Fruit fly (Drosophila melanogaster) whole organism, embryonic: ENCODE data around the gene RhoGAP18B.
A peak's percentile ranks its signal among the peaks of the same experiment; 100 is the strongest.

Experiments used
- Abd-B ChIP-seq: fragments of 200-800 bp; sonication (Bioruptor generic); optimal IDR thresholded peaks from 2 replicates; lab custom pipeline; 2018; ENCODE audit warnings: missing biosample characterization, mild to moderate bottlenecking, missing genetic modification characterization, moderate library complexity
- Aef1 ChIP-seq: fragments of 200-800 bp; sonication (Bioruptor generic); IDR thresholded peaks from 3 replicates; pipeline ENCODE4 v1.3.6; 2022; ENCODE audit warnings: missing biosample characterization, missing genetic modification characterization
- Antp ChIP-seq: fragments of 200-800 bp; sonication (Bioruptor generic); optimal IDR thresholded peaks from 3 replicates; lab custom pipeline; 2016; ENCODE audit warnings: missing biosample characterization, missing genetic modification characterization
- Atf3 ChIP-seq: fragments of 200-800 bp; sonication (Bioruptor generic); optimal IDR thresholded peaks from 3 replicates; lab custom pipeline; 2016; ENCODE audit warnings: missing biosample characterization, missing genetic modification characterization
- B-H2 ChIP-seq: fragments of 200-800 bp; sonication (Bioruptor generic); optimal IDR thresholded peaks from 2 replicates; lab custom pipeline; 2018; ENCODE audit warnings: missing biosample characterization, mild to moderate bottlenecking, missing genetic modification characterization
- CG10959 ChIP-seq: fragments of 200-800 bp; sonication (Bioruptor generic); IDR thresholded peaks from 2 replicates; pipeline ENCODE4 v1.3.6; 2022; ENCODE audit warnings: missing biosample characterization, missing genetic modification characterization
- CG12155 ChIP-seq: fragments of 200-800 bp; sonication (Bioruptor generic); optimal IDR thresholded peaks from 3 replicates; lab custom pipeline; 2016; ENCODE audit warnings: missing biosample characterization, missing genetic modification characterization
- CG12299 ChIP-seq: fragments of 200-800 bp; sonication (Bioruptor generic); optimal IDR thresholded peaks from 2 replicates; lab custom pipeline; 2018; ENCODE audit warnings: missing biosample characterization, mild to moderate bottlenecking, missing genetic modification characterization
- CG12659 ChIP-seq: fragments of 200-800 bp; sonication (Bioruptor generic); optimal IDR thresholded peaks from 3 replicates; lab custom pipeline; 2017; ENCODE audit warnings: mild to moderate bottlenecking, missing biosample characterization, missing genetic modification reagents, missing genetic modification characterization
- CG13287 ChIP-seq: fragments of 200-800 bp; sonication (Bioruptor generic); IDR thresholded peaks from 2 replicates; pipeline ENCODE4 v1.3.6; 2022; ENCODE audit warnings: missing biosample characterization, missing genetic modification characterization; ENCODE audit not compliant: partially characterized antibody
- CG15601 ChIP-seq: fragments of 200-800 bp; sonication (Bioruptor generic); optimal IDR thresholded peaks from 3 replicates; lab custom pipeline; 2019; ENCODE audit warnings: missing biosample characterization, mild to moderate bottlenecking, missing genetic modification characterization, moderate library complexity
- CG16815 ChIP-seq: fragments of 200-800 bp; sonication (Bioruptor generic); optimal IDR thresholded peaks from 3 replicates; lab custom pipeline; 2017; ENCODE audit warnings: missing biosample characterization, mild to moderate bottlenecking, missing genetic modification characterization
- CG1792 ChIP-seq: fragments of 200-800 bp; sonication (Bioruptor generic); optimal IDR thresholded peaks from 2 replicates; lab custom pipeline; 2016; ENCODE audit warnings: missing biosample characterization, missing genetic modification characterization
- CG1832 ChIP-seq: fragments of 200-800 bp; sonication (Bioruptor generic); optimal IDR thresholded peaks from 2 replicates; lab custom pipeline; 2017; ENCODE audit warnings: missing biosample characterization, mild to moderate bottlenecking, missing genetic modification characterization, inconsistent platforms
- CG2678 ChIP-seq: fragments of 200-800 bp; sonication (Bioruptor generic); optimal IDR thresholded peaks from 3 replicates; lab custom pipeline; 2019; ENCODE audit warnings: missing biosample characterization, mild to moderate bottlenecking, missing genetic modification characterization, moderate library complexity
- CG34224 ChIP-seq: fragments of 200-800 bp; sonication (Bioruptor generic); IDR thresholded peaks from 3 replicates; pipeline ENCODE4 v1.3.6; 2022; ENCODE audit warnings: missing biosample characterization, missing genetic modification characterization; ENCODE audit not compliant: partially characterized antibody
- CG3995 ChIP-seq: fragments of 200-800 bp; sonication (Bioruptor generic); optimal IDR thresholded peaks from 3 replicates; lab custom pipeline; 2016; ENCODE audit warnings: missing biosample characterization, missing genetic modification characterization
- CG42726 ChIP-seq: fragments of 200-800 bp; sonication (Bioruptor generic); IDR thresholded peaks from 2 replicates; pipeline ENCODE4 v1.3.6; 2022; ENCODE audit warnings: missing biosample characterization, missing genetic modification characterization; ENCODE audit not compliant: partially characterized antibody
- CG7271 ChIP-seq: fragments of 200-800 bp; sonication (Bioruptor generic); optimal IDR thresholded peaks from 2 replicates; lab custom pipeline; 2018; ENCODE audit warnings: missing biosample characterization, mild to moderate bottlenecking, missing genetic modification characterization, moderate library complexity
- CG7786 ChIP-seq: fragments of 200-800 bp; sonication (Bioruptor generic); optimal IDR thresholded peaks from 2 replicates; lab custom pipeline; 2016; ENCODE audit warnings: missing biosample characterization, missing genetic modification characterization
- CG9797 ChIP-seq: fragments of 200-800 bp; sonication (Bioruptor generic); optimal IDR thresholded peaks from 3 replicates; lab custom pipeline; 2018; ENCODE audit warnings: missing biosample characterization, mild to moderate bottlenecking, missing genetic modification characterization
- CG9932 ChIP-seq: fragments of 200-800 bp; sonication (Bioruptor generic); IDR thresholded peaks from 2 replicates; pipeline ENCODE4 v1.3.6; 2022; ENCODE audit warnings: missing biosample characterization, missing genetic modification characterization
- CTCF ChIP-seq: fragments of 200-800 bp; sonication (Bioruptor generic); optimal IDR thresholded peaks from 2 replicates; lab custom pipeline; 2017; ENCODE audit warnings: missing biosample characterization, mild to moderate bottlenecking, missing genetic modification characterization, moderate library complexity
- Chrac-16 ChIP-seq: fragments of 200-800 bp; sonication (Bioruptor generic); optimal IDR thresholded peaks from 3 replicates; lab custom pipeline; 2016; ENCODE audit warnings: missing biosample characterization, missing genetic modification characterization
- Dad ChIP-seq: fragments of 200-800 bp; sonication (Bioruptor generic); optimal IDR thresholded peaks from 3 replicates; lab custom pipeline; 2016; ENCODE audit warnings: missing biosample characterization, missing genetic modification characterization
- Deaf1 ChIP-seq: fragments of 200-800 bp; optimal IDR thresholded peaks from 3 replicates; lab custom pipeline; 2019; ENCODE audit warnings: missing biosample characterization, mild to moderate bottlenecking, missing genetic modification characterization, moderate library complexity
- Dip2 ChIP-seq: fragments of 200-800 bp; sonication (Bioruptor generic); IDR thresholded peaks from 2 replicates; pipeline ENCODE4 v1.3.6; 2022; ENCODE audit warnings: missing biosample characterization, missing genetic modification characterization
- Dp ChIP-seq: fragments of 200-800 bp; sonication (Bioruptor generic); optimal IDR thresholded peaks from 2 replicates; lab custom pipeline; 2018; ENCODE audit warnings: missing biosample characterization, mild to moderate bottlenecking, missing genetic modification characterization, moderate library complexity
- Fer1 ChIP-seq: fragments of 200-800 bp; sonication (Bioruptor generic); optimal IDR thresholded peaks from 2 replicates; lab custom pipeline; 2017; ENCODE audit warnings: missing biosample characterization, mild to moderate bottlenecking, missing genetic modification characterization
- HLH3B ChIP-seq: fragments of 200-800 bp; sonication (Bioruptor generic); IDR thresholded peaks from 2 replicates; pipeline ENCODE4 v1.3.6; 2022; ENCODE audit warnings: missing biosample characterization, missing genetic modification characterization
- HLH4C ChIP-seq: fragments of 200-800 bp; sonication (Bioruptor generic); IDR thresholded peaks from 3 replicates; pipeline ENCODE4 v1.3.6; 2022; ENCODE audit warnings: missing biosample characterization, missing genetic modification characterization; ENCODE audit not compliant: partially characterized antibody
- HLHmδ ChIP-seq: fragments of 200-800 bp; sonication (Bioruptor generic); optimal IDR thresholded peaks from 2 replicates; lab custom pipeline; 2018; ENCODE audit warnings: missing biosample characterization, mild to moderate bottlenecking, missing genetic modification characterization, moderate library complexity
- Hand ChIP-seq: fragments of 200-800 bp; sonication (Bioruptor generic); optimal IDR thresholded peaks from 2 replicates; lab custom pipeline; 2017; ENCODE audit warnings: mild to moderate bottlenecking, missing biosample characterization, missing genetic modification reagents, missing genetic modification characterization
- HmgZ ChIP-seq: fragments of 200-800 bp; sonication (Bioruptor generic); optimal IDR thresholded peaks from 2 replicates; lab custom pipeline; 2018; ENCODE audit warnings: missing biosample characterization, mild to moderate bottlenecking, missing genetic modification characterization
- Lhr ChIP-seq: fragments of 200-800 bp; sonication (Bioruptor generic); optimal IDR thresholded peaks from 3 replicates; lab custom pipeline; 2017; ENCODE audit warnings: mild to moderate bottlenecking, missing biosample characterization, missing genetic modification reagents, missing genetic modification characterization
- Meics ChIP-seq: fragments of 200-800 bp; sonication (Bioruptor generic); optimal IDR thresholded peaks from 2 replicates; lab custom pipeline; 2017; ENCODE audit warnings: missing biosample characterization, mild to moderate bottlenecking, missing genetic modification characterization
- Myb ChIP-seq: fragments of 200-800 bp; sonication (Bioruptor generic); optimal IDR thresholded peaks from 2 replicates; lab custom pipeline; 2016; ENCODE audit warnings: missing biosample characterization, missing genetic modification characterization
- Oaz ChIP-seq: fragments of 200-800 bp; sonication (Bioruptor generic); IDR thresholded peaks from 2 replicates; pipeline ENCODE4 v1.3.6; 2022; ENCODE audit warnings: missing biosample characterization, missing genetic modification characterization
- Rfx ChIP-seq: fragments of 200-800 bp; sonication (Bioruptor generic); IDR thresholded peaks from 2 replicates; pipeline ENCODE4 v1.3.6; 2022; ENCODE audit warnings: missing biosample characterization, missing genetic modification characterization
- Sry-β ChIP-seq: fragments of 200-800 bp; sonication (Bioruptor generic); optimal IDR thresholded peaks from 2 replicates; lab custom pipeline; 2018; ENCODE audit warnings: missing biosample characterization, mild to moderate bottlenecking, missing genetic modification characterization, moderate library complexity
- Usf ChIP-seq: fragments of 200-800 bp; sonication (Bioruptor generic); optimal IDR thresholded peaks from 2 replicates; lab custom pipeline; 2017; ENCODE audit warnings: missing genotype, missing biosample characterization, missing genetic modification characterization
- Xbp1 ChIP-seq: fragments of 200-800 bp; sonication (Bioruptor generic); optimal IDR thresholded peaks from 3 replicates; lab custom pipeline; 2016; ENCODE audit warnings: missing biosample characterization, mild to moderate bottlenecking, missing genetic modification characterization
- YL-1 ChIP-seq: fragments of 200-800 bp; sonication (Bioruptor generic); optimal IDR thresholded peaks from 3 replicates; lab custom pipeline; 2017; ENCODE audit warnings: missing biosample characterization, mild to moderate bottlenecking, missing genetic modification characterization
- bigmax ChIP-seq: fragments of 200-800 bp; sonication (Bioruptor generic); optimal IDR thresholded peaks from 2 replicates; lab custom pipeline; 2018; ENCODE audit warnings: missing biosample characterization, mild to moderate bottlenecking, missing genetic modification characterization
- ems ChIP-seq: fragments of 200-800 bp; sonication (Bioruptor generic); optimal IDR thresholded peaks from 3 replicates; lab custom pipeline; 2016; ENCODE audit warnings: missing biosample characterization, missing genetic modification characterization
- esg ChIP-seq: fragments of 200-800 bp; sonication (Bioruptor generic); conservative IDR thresholded peaks from 2 replicates; pipeline ENCODE4 v1.3.6; 2022; ENCODE audit warnings: missing biosample characterization, missing genetic modification characterization
- hkb ChIP-seq, 2 experiments: fragments of 200-800 bp in 1 of 2; fragments of >200 bp in 1 of 2; sonication (Bioruptor generic) in 1 of 2; IDR thresholded peaks in 1 of 2; optimal IDR thresholded peaks in 1 of 2; 2 replicates each; pipeline versions ENCODE4 v1.3.6 to Lab custom; 2017 to 2022; ENCODE audit warnings: missing biosample characterization in 1 of 2, missing genetic modification characterization in 1 of 2
- knrl ChIP-seq: fragments of 200-800 bp; sonication (Bioruptor generic); IDR thresholded peaks from 3 replicates; pipeline ENCODE4 v1.3.6; 2022; ENCODE audit warnings: missing biosample characterization, missing genetic modification characterization; ENCODE audit not compliant: partially characterized antibody
- row ChIP-seq: fragments of 200-800 bp; sonication (Bioruptor generic); IDR thresholded peaks from 3 replicates; pipeline ENCODE4 v1.3.6; 2022; ENCODE audit warnings: missing biosample characterization, missing genetic modification characterization
- vvl ChIP-seq: fragments of 200-800 bp; sonication (Bioruptor generic); IDR thresholded peaks from 2 replicates; pipeline ENCODE4 v1.3.6; 2022; ENCODE audit warnings: missing biosample characterization, missing genetic modification characterization

The RhoGAP18B gene

DNA sequence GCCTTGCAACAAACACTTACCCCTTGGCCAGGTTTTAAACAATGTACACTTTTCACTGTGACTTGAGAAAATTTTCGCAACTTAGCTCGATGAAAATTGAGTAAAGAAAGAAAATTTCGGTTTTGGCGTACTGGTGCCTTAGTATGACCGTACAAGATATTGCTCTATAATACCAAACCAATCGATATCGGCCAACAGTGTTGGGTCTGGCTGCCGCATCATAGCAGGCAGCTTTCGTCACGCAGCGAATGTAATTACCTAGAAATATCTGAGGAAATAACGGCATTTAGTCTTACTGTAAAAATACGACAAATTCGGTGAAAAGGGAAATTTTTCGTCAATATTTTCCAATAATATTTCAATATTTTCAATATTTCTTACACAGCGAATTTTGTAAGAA lies 41.1 kb upstream of the RhoGAP18B start, which contains the start of gene Ulp1 (continued):
- TF ChIP-seq Meics (GFP tag; lab: Kevin White, UChicago) (peak; percentile 9), CG9797 (GFP tag; lab: Kevin White, UChicago) (peak; percentile 80), Sry-β (peak; percentile 71), Xbp1 (GFP tag; lab: Kevin White, UChicago) (peak; percentile 13), Abd-B (GFP tag; lab: Kevin White, UChicago) (peak; percentile 89), Fer1 (GFP tag; lab: Kevin White, UChicago) (peak; percentile 13), CG15601 (no peak), CG42726 (GFP tag; lab: Robert Waterston, UW) (peak; percentile 63; the same call in 1 of the 2 replicates), HLH3B (GFP tag; lab: Robert Waterston, UW) (no peak), bigmax (GFP tag; lab: Kevin White, UChicago) (no peak), hkb (optimal IDR thresholded peaks at IDR 0.05; lab: Kevin White, UChicago) (no peak), hkb (GFP tag; IDR thresholded peaks at IDR 0.05; lab: Robert Waterston, UW) (no peak), CG7271 (no peak), CG1832 (GFP tag; lab: Kevin White, UChicago) (no peak), CG34224 (GFP tag; lab: Robert Waterston, UW) (peak; percentile 17; the same call in 1 of the 3 replicates), Myb (GFP tag; lab: Kevin White, UChicago) (peak; percentile 92), Rfx (GFP tag; lab: Robert Waterston, UW) (peak; percentile 34), B-H2 (no peak), Deaf1 (tag; lab: Kevin White, UChicago) (no peak), Aef1 (GFP tag; lab: Robert Waterston, UW) (no peak), esg (GFP tag; lab: Robert Waterston, UW) (no peak), CG12299 (no peak), CG12155 (GFP tag; lab: Kevin White, UChicago) (peak; percentile 3), Dp (peak; percentile 56), HLH4C (GFP tag; lab: Robert Waterston, UW) (0 out of 3 replicates have a peak, but pooled peaks have one; percentile 25), row (peak; percentile 59; the same call in 2 of the 3 replicates), CG1792 (GFP tag; lab: Kevin White, UChicago) (no peak), YL-1 (GFP tag; lab: Kevin White, UChicago) (peak; percentile 62), CG13287 (peak; percentile 57), CG16815 (GFP tag; lab: Kevin White, UChicago) (no peak), Oaz (no peak), CG12659 (GFP tag; lab: Kevin White, UChicago) (peak; percentile 69), CG9932 (peak; percentile 44; the same call in 1 of the 2 replicates), ems (GFP tag; lab: Kevin White, UChicago) (peak; percentile 3), Dip2 (no peak), CG3995 (GFP tag; lab: Kevin White, UChicago) (peak; percentile 76), Antp (GFP tag; lab: Kevin White, UChicago) (peak; percentile 38), Hand (GFP tag; lab: Kevin White, UChicago) (no peak), Usf (GFP tag; lab: Kevin White, UChicago) (no peak), knrl (peak; percentile 54; the same call in 2 of the 3 replicates), Dad (GFP tag; lab: Kevin White, UChicago) (no peak), CTCF (peak; percentile 84), HLHmδ (no peak), Lhr (GFP tag; lab: Kevin White, UChicago) (peak; percentile 60), Chrac-16 (GFP tag; lab: Kevin White, UChicago) (peak; percentile 8), CG10959 (GFP tag; lab: Robert Waterston, UW) (no peak), CG2678 (tag; lab: Kevin White, UChicago) (no peak), Atf3 (GFP tag; lab: Kevin White, UChicago) (no peak), CG7786 (GFP tag; lab: Kevin White, UChicago) (no peak), vvl (GFP tag; lab: Robert Waterston, UW) (peak; percentile 45; the same call in 1 of the 2 replicates), HmgZ (tag; lab: Kevin White, UChicago) (peak; percentile 70)
